Worm (Caenorhabditis elegans): ENCODE data around the gene nlp-36.

Gene nlp-36

DNA sequence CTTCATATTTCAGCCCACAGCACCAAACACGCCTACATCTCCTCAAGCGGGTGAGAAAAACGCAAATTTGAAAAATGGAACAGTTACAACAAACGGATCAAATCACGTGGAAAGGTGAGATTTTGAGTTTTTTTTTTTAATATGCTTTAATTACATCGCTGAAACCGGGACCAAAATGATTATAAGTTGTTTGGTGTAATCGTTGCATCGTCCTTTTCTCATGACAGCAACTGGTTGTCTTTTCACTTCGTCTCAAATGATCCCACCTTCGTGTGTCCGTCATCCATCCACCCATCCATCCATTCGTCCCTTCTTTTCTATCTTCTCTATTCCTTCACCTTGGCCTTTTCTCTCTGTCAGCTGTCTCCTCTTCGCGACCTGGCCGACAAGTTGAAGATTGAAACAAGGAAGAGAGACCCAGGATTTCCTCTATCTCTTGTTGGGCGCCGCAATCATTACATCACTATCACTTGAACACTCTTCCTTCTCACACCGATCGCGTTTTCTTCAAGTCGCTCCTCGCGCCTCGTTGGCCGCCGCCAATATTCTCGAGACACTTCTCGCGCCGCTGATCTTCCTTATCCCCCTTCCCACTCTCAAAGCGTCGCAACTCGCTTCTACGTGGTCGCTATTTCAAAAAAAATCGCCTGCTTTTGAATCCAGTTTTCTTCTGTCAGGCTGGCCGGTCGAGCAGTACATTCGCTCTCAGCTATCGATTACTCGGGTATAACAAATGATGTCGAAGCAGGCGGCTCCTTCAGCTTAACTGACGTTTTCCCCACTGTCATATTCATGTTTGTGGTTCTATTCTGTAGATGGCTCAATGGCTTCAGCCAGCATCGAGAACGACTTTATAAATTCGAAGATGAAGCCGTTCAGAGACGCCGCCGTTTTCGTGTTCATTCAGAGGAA is 31.1 kb upstream of the nlp-36 start:
- TF ChIP-seq blmp-1 (tag; optimal IDR thresholded peaks at IDR 0.05; ENCODE audit: insufficient read depth) (peak; percentile 22), mab-5 (tag; optimal IDR thresholded peaks at IDR 0.05) (peak; percentile 10), nhr-129 (tag; optimal IDR thresholded peaks at IDR 0.05) (peak; percentile 90), dmd-4 (tag; optimal IDR thresholded peaks at IDR 0.05) (no peak), ceh-82 (tag; optimal IDR thresholded peaks at IDR 0.05) (no peak), lsy-2 (tag; optimal IDR thresholded peaks at IDR 0.05) (peak; percentile 14 to 37), sma-9 (GFP tag; optimal IDR thresholded peaks at IDR 0.05) (peak; percentile 39), sma-9 (tag; optimal IDR thresholded peaks at IDR 0.05) (no peak), snpc-4 (tag; optimal IDR thresholded peaks at IDR 0.05) (no peak), elt-1 (tag; optimal IDR thresholded peaks at IDR 0.05) (no peak), sma-3 (GFP tag; optimal IDR thresholded peaks at IDR 0.05) (peak; percentile 13), nhr-21 (tag; optimal IDR thresholded peaks at IDR 0.05) (peak; percentile 42), fos-1 (tag; optimal IDR thresholded peaks at IDR 0.05) (peak; percentile 24), F13H6.1 (tag; optimal IDR thresholded peaks at IDR 0.05) (peak; percentile 75), unc-62 (GFP tag; optimal IDR thresholded peaks at IDR 0.05) (no peak), ama-1 (optimal IDR thresholded peaks at IDR 0.05) (peak; percentile 38), C34F6.9 (tag; optimal IDR thresholded peaks at IDR 0.05) (peak; percentile 74), ztf-4 (tag; optimal IDR thresholded peaks at IDR 0.05) (peak; percentile 57), crh-2 (tag; optimal IDR thresholded peaks at IDR 0.05) (peak; percentile 3)

DNA sequence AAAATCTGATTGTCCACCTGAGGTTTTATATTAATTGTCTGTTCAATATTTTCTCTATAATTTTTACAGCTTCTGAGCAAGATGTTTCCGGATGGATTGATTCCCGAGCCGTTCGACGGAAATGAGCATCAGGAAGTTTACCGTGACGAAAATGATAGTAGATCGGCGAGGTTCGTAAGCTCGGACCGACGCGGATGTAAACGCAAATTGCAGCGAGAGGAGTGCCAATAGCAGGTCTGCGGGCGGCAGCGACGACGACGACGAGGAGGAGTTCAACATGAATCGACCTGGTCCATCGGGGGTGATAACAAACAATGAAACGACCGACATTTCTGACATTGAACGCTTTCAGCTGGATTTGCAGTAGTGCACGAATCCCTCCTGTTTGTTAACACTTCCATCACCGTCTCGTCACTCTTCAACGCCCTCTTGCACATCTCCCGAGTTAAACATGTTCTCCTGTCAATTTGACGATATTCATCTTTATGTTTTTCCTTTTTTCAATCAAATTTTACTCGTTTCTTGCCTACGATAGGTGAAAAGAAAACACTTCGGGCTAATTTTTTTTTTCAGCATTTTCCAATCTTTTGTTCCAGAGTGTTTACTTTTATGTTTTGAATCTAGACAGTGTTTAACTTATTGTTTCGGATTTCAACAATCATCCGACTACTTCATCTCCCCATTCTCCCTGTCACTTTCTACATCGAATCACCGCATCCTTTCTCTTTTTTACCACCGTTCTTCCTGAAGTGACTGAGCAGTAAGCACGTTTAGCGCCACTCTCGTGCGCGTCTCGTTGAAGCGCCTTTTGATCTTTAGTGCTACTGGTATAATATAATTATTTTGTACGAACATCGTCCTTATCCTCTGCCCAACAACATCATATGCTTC is 26.4 kb upstream of the nlp-36 start:
- TF ChIP-seq lin-11 (tag; optimal IDR thresholded peaks at IDR 0.05) (no peak), nhr-11 (tag; optimal IDR thresholded peaks at IDR 0.05) (no peak), fos-1 (tag; optimal IDR thresholded peaks at IDR 0.05) (peak; percentile 2)

DNA sequence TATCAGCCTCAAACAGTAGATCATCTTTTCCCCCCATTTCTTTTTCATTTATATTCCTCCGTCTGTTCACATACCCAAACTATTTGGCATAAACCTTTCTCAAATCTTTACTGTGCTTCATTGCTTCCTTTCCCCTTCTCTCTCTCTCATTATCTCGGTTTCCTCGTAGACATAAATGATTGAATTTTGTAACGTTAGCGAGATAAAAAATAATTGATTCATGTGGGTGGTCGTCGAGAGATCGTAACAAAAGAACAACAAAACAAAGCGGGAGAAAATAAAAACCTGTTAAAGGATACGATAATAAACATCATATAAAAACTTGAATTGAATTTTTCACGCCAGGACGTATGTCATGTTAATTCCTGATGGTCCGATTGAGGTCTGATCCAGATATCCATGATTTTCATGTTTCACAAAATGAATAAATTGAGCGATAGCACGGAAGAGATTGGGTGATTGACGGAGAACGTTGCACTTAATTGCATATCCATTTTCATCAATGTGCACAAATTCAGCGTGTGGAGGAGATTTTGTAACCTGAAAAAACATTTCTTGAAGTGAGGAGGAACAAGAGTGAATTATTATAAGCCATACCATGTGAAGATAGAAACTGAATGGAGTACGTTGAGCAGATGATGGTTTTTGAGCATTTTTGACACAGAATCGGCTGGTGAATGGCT is 25.6 kb upstream of the nlp-36 start:
- TF ChIP-seq lsy-2 (tag; optimal IDR thresholded peaks at IDR 0.05), result peak in 1 of 2 experiments; percentile 0
- TF ChIP-seq nhr-129 (tag; optimal IDR thresholded peaks at IDR 0.05), result peak; percentile 28
- peak; percentile 6 for TF ChIP-seq ztf-4 (tag; optimal IDR thresholded peaks at IDR 0.05)
- no peak for TF ChIP-seq R02D3.7 (tag; optimal IDR thresholded peaks at IDR 0.05)
- TF ChIP-seq nhr-12 (tag; optimal IDR thresholded peaks at IDR 0.05), result no peak
- peak; percentile 0 for TF ChIP-seq crh-2 (tag; optimal IDR thresholded peaks at IDR 0.05)
- no peak for TF ChIP-seq nhr-23 (tag; optimal IDR thresholded peaks at IDR 0.05)

DNA sequence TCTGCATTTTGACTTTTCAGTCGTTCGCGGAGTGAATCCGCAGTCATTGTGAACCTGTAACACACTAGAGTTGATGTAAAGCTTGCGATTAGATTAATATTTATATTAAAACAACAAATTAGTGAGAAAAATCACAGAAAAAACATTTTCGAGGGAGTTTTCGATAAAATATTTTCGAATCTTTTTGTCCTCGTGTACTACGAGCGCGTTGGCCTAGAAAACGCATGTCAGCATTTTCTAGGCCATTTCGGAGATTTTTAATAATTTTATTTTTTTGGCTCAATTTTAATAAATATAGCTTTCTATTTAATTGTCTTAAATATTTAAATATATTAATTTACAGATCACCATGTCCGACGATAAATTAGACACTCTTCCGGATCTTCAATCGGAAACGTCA is 23.1 kb upstream of the nlp-36 start, which contains the start of gene B0464.9:
B0464.9 (plus strand) TSS at position 344 of the 400 bp plus-strand sequence.
- TF ChIP-seq egl-27 (tag; optimal IDR thresholded peaks at IDR 0.05) (peak; percentile 28), nhr-237 (tag; optimal IDR thresholded peaks at IDR 0.05) (no peak), sem-4 (tag; optimal IDR thresholded peaks at IDR 0.05) (no peak), lin-13 (GFP tag; optimal IDR thresholded peaks at IDR 0.05) (peak; percentile 13), nhr-12 (tag; optimal IDR thresholded peaks at IDR 0.05) (no peak), fos-1 (tag; optimal IDR thresholded peaks at IDR 0.05) (no peak), zag-1 (tag; optimal IDR thresholded peaks at IDR 0.05) (no peak), crh-2 (tag; optimal IDR thresholded peaks at IDR 0.05) (peak; percentile 24), elt-1 (tag; optimal IDR thresholded peaks at IDR 0.05) (no peak), C34F6.9 (tag; optimal IDR thresholded peaks at IDR 0.05) (peak; percentile 89), nhr-11 (tag; optimal IDR thresholded peaks at IDR 0.05) (no peak), mbf-1 (tag; optimal IDR thresholded peaks at IDR 0.05) (no peak), sma-9 (GFP tag; optimal IDR thresholded peaks at IDR 0.05) (peak; percentile 61), sma-9 (tag; optimal IDR thresholded peaks at IDR 0.05) (no peak), sma-3 (GFP tag; optimal IDR thresholded peaks at IDR 0.05) (peak; percentile 66), nhr-77 (tag; optimal IDR thresholded peaks at IDR 0.05) (no peak), lsy-2 (tag; optimal IDR thresholded peaks at IDR 0.05) (peak; percentile 57 to 82), skn-1 (tag; optimal IDR thresholded peaks at IDR 0.05) (no peak), aly-2 (tag; optimal IDR thresholded peaks at IDR 0.05) (no peak), elt-3 (tag; optimal IDR thresholded peaks at IDR 0.05) (no peak), gmeb-1 (tag; optimal IDR thresholded peaks at IDR 0.05) (peak; percentile 68), unc-55 (GFP tag; optimal IDR thresholded peaks at IDR 0.05) (peak; percentile 74), ceh-16 (tag; optimal IDR thresholded peaks at IDR 0.05) (no peak), ceh-82 (tag; optimal IDR thresholded peaks at IDR 0.05) (no peak), mdl-1 (tag; optimal IDR thresholded peaks at IDR 0.05) (no peak), F13H6.1 (tag; optimal IDR thresholded peaks at IDR 0.05) (peak; percentile 40), lin-11 (tag; optimal IDR thresholded peaks at IDR 0.05) (no peak), Y55F3AM.14 (GFP tag; optimal IDR thresholded peaks at IDR 0.05) (no peak), nhr-25 (tag; optimal IDR thresholded peaks at IDR 0.05) (peak; percentile 26), dmd-4 (tag; optimal IDR thresholded peaks at IDR 0.05) (no peak), lin-39 (tag; optimal IDR thresholded peaks at IDR 0.05) (no peak)
